Worm (Caenorhabditis elegans): ENCODE data around the gene rgs-6.

The rgs-6 gene

DNA sequence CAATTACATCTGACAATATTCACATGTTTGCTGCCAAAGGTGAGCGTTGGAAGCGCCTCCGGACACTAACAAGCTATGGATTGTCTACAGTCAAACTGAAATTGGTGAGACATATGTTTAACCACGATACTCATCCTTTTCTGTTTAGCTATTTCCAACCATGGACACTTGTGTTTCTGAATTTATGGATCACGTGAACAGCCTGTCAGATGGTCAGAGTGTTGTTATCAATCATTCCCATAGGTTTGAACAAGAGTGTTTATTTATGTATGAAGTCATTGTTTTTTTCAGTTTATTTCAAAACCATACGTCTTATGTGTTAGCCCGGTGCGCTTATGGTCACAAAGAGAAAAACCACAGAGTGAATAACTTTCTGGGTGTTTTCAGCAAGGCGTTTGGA is 18.2 kb downstream of the rgs-6 start:
- TF ChIP-seq php-3 (GFP tag; IDR thresholded peaks at IDR 0.05) (peak; percentile 63; the same call in 1 of the 2 replicates), ctbp-1 (GFP tag; IDR thresholded peaks at IDR 0.05) (no peak), lin-13 (GFP tag; optimal IDR thresholded peaks at IDR 0.05) (no peak), hlh-30 (tag; optimal IDR thresholded peaks at IDR 0.05; ENCODE audit: insufficient read depth) (peak; percentile 71), nhr-76 (tag; optimal IDR thresholded peaks at IDR 0.05) (no peak), nhr-102 (tag; optimal IDR thresholded peaks at IDR 0.05) (no peak), dve-1 (tag; optimal IDR thresholded peaks at IDR 0.05; ENCODE audit: insufficient read depth) (peak; percentile 30), nhr-77 (tag; optimal IDR thresholded peaks at IDR 0.05) (peak; percentile 37), fos-1 (tag; optimal IDR thresholded peaks at IDR 0.05) (no peak), ceh-20 (GFP tag; IDR thresholded peaks at IDR 0.05) (no peak), pha-4 (GFP tag; IDR thresholded peaks at IDR 0.05) (no peak), pha-4 (tag; optimal IDR thresholded peaks at IDR 0.05) (no peak), daf-16 (GFP tag; optimal IDR thresholded peaks at IDR 0.05) (no peak), daf-16 (tag; optimal IDR thresholded peaks at IDR 0.05) (peak; percentile 82), rbr-2 (tag; optimal IDR thresholded peaks at IDR 0.05) (no peak), zfp-3 (GFP tag; conservative IDR thresholded peaks at IDR 0.05) (no peak), hlh-11 (tag; optimal IDR thresholded peaks at IDR 0.05) (peak; percentile 17), unc-62 (GFP tag; optimal IDR thresholded peaks at IDR 0.05 in 1 of 2) (peak in 1 of 2 experiments; percentile 93), unc-62 (tag; optimal IDR thresholded peaks at IDR 0.05) (no peak), arid-1 (GFP tag; conservative IDR thresholded peaks at IDR 0.05) (no peak), dmd-6 (GFP tag; IDR thresholded peaks at IDR 0.05) (peak; percentile 23; the same call in 1 of the 2 replicates), pqm-1 (tag; optimal IDR thresholded peaks at IDR 0.05) (no peak), lin-39 (tag; optimal IDR thresholded peaks at IDR 0.05) (no peak), nhr-28 (tag; optimal IDR thresholded peaks at IDR 0.05) (peak; percentile 53)

DNA sequence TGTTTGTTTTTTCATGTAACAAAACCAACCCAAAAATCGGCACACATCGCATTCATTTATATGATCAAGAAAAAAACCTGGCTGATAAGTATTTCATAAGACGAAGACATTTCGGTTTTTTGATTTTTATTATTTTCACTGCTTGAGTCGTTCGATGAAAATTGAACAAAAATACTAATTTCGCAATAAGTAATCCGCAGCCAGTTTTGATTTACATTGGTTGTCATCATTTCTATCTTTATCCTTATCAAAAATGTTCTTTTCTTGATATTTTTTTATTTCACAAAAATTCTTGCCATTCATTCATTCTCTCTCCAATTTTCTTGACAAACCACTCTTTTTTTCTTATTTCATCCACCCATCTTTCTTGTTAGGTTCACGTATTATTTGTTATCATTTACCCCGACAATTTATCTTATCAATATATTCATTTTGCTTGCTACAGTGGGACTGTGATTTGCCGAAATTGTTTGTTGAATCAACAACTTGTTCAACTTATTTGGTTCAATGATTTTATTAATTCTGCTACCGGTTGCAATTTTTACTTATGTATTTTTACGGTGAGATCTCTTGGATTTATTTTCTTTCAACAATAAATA is 19.4 kb downstream of the rgs-6 start, which contains the start of gene cyp-43A1:
Gene cyp-43A1, plus strand, starts transcription at position 446 of the 599 bp plus-strand sequence.
- TF ChIP-seq daf-16 (GFP tag; optimal IDR thresholded peaks at IDR 0.05) (no peak), daf-16 (tag; optimal IDR thresholded peaks at IDR 0.05) (peak; percentile 84), nhr-10 (tag; optimal IDR thresholded peaks at IDR 0.05) (no peak), madf-5 (GFP tag; IDR thresholded peaks at IDR 0.05) (no peak), lin-38 (GFP tag; IDR thresholded peaks at IDR 0.05) (no peak), hlh-11 (tag; optimal IDR thresholded peaks at IDR 0.05) (peak; percentile 13), pqm-1 (tag; optimal IDR thresholded peaks at IDR 0.05) (peak; percentile 57), nhr-28 (tag; optimal IDR thresholded peaks at IDR 0.05) (peak; percentile 63), zfp-2 (tag; optimal IDR thresholded peaks at IDR 0.05) (no peak), sdz-12 (GFP tag; optimal IDR thresholded peaks at IDR 0.05) (no peak), nhr-6 (tag; optimal IDR thresholded peaks at IDR 0.05) (peak; percentile 6), mdl-1 (tag; optimal IDR thresholded peaks at IDR 0.05) (peak in 1 of 2 experiments; percentile 20), ceh-28 (tag; optimal IDR thresholded peaks at IDR 0.05) (no peak), madf-9 (GFP tag; conservative IDR thresholded peaks at IDR 0.05) (no peak), unc-62 (GFP tag; optimal IDR thresholded peaks at IDR 0.05 in 1 of 2) (no peak), unc-62 (tag; optimal IDR thresholded peaks at IDR 0.05) (no peak), nhr-25 (tag; optimal IDR thresholded peaks at IDR 0.05; ENCODE audit: borderline replicate concordance, insufficient read depth) (no peak), ceh-82 (tag; optimal IDR thresholded peaks at IDR 0.05) (no peak), lsy-2 (tag; optimal IDR thresholded peaks at IDR 0.05) (no peak), aha-1 (tag) (no peak), dmd-6 (GFP tag; IDR thresholded peaks at IDR 0.05) (peak; percentile 21; the same call in 1 of the 2 replicates), zag-1 (tag; optimal IDR thresholded peaks at IDR 0.05) (no peak), unc-130 (GFP tag; optimal IDR thresholded peaks at IDR 0.05) (no peak)

Measured in whole organism, L4 larva.